Worm (Caenorhabditis elegans): ENCODE measurements around the gene ugt-36.

Gene ugt-36

ce11 chrV:7129460-7129859 lies 37.3 kb upstream of the ugt-36 start, which contains the start of gene T01C4.8:
T01C4.8 (minus strand) TSS chrV:7129560.
- no peak for TF ChIP-seq ctbp-1 (GFP tag; IDR thresholded peaks at IDR 0.05)
- no peak for TF ChIP-seq cey-2 (tag; optimal IDR thresholded peaks at IDR 0.05; ENCODE audit: borderline replicate concordance, insufficient read depth)
- no peak for TF ChIP-seq spr-1 (tag; optimal IDR thresholded peaks at IDR 0.05)
- TF ChIP-seq nhr-77 (tag; optimal IDR thresholded peaks at IDR 0.05): no peak
- no peak for TF ChIP-seq lir-3 (tag; optimal IDR thresholded peaks at IDR 0.05)

ce11 chrV:7130974-7131373 lies 35.8 kb upstream of the ugt-36 start, which contains the start of gene srx-36:
srx-36 (minus strand) TSS chrV:7131074.
- TF ChIP-seq daf-12 (tag; optimal IDR thresholded peaks at IDR 0.05) (no peak), lin-13 (GFP tag; optimal IDR thresholded peaks at IDR 0.05) (no peak), duxl-1 (tag; optimal IDR thresholded peaks at IDR 0.05; ENCODE audit: poor library complexity) (no peak), lin-1 (GFP tag; IDR thresholded peaks at IDR 0.05) (no peak), dve-1 (tag; optimal IDR thresholded peaks at IDR 0.05; ENCODE audit: insufficient read depth) (no peak), zfp-2 (tag; optimal IDR thresholded peaks at IDR 0.05) (no peak), zip-2 (tag; optimal IDR thresholded peaks at IDR 0.05) (no peak), aha-1 (tag) (no peak), nhr-11 (tag; optimal IDR thresholded peaks at IDR 0.05) (no peak), mdt-29 (GFP tag; IDR thresholded peaks at IDR 0.05) (no peak), tra-1 (GFP tag; IDR thresholded peaks at IDR 0.05) (no peak), tag-97 (GFP tag; IDR thresholded peaks at IDR 0.05) (no peak), F26F4.8 (GFP tag; conservative IDR thresholded peaks at IDR 0.05) (no peak), ztf-7 (tag; optimal IDR thresholded peaks at IDR 0.05) (no peak), nhr-28 (tag; optimal IDR thresholded peaks at IDR 0.05) (no peak), mxl-2 (GFP tag; conservative IDR thresholded peaks at IDR 0.05) (no peak), nhr-76 (tag; optimal IDR thresholded peaks at IDR 0.05) (no peak), lir-3 (tag; optimal IDR thresholded peaks at IDR 0.05) (no peak), daf-8 (GFP tag; IDR thresholded peaks at IDR 0.05) (no peak), ctbp-1 (GFP tag; IDR thresholded peaks at IDR 0.05) (no peak)

ce11 chrV:7132248-7132647 lies 34.6 kb upstream of the ugt-36 start, which contains the start of gene sre-10:
sre-10 (plus strand) TSS chrV:7132548.
- TF ChIP-seq mdt-29 (GFP tag; IDR thresholded peaks at IDR 0.05) (no peak), gei-8 (GFP tag; optimal IDR thresholded peaks at IDR 0.05) (no peak), nhr-6 (tag; optimal IDR thresholded peaks at IDR 0.05) (no peak), ceh-62 (tag; optimal IDR thresholded peaks at IDR 0.05) (no peak), lin-29 (GFP tag; IDR thresholded peaks at IDR 0.05) (no peak), ztf-11 (tag; optimal IDR thresholded peaks at IDR 0.05) (no peak), nhr-76 (tag; optimal IDR thresholded peaks at IDR 0.05) (no peak), lir-3 (tag; optimal IDR thresholded peaks at IDR 0.05) (no peak), Y48G9A.11 (GFP tag; IDR thresholded peaks at IDR 0.05) (no peak), F44E2.7 (GFP tag; IDR thresholded peaks at IDR 0.05) (no peak)

ce11 chrV:7133963-7134362 lies 32.8 kb upstream of the ugt-36 start, which contains the start of gene F10D2.16:
F10D2.16 (plus strand) TSS chrV:7134263.
- TF ChIP-seq ZK546.5 (tag; optimal IDR thresholded peaks at IDR 0.05) (no peak), ceh-44 (GFP tag; IDR thresholded peaks at IDR 0.05) (no peak), ztf-7 (tag; optimal IDR thresholded peaks at IDR 0.05) (no peak), ceh-62 (tag; optimal IDR thresholded peaks at IDR 0.05) (no peak)

ce11 chrV:7136859-7137258 lies 29.9 kb upstream of the ugt-36 start:
- no peak for TF ChIP-seq saeg-2 (GFP tag; IDR thresholded peaks at IDR 0.05)
- TF ChIP-seq unc-62 (GFP tag; optimal IDR thresholded peaks at IDR 0.05 in 1 of 2): peak in 1 of 2 experiments; percentile 94
- TF ChIP-seq unc-62 (tag; optimal IDR thresholded peaks at IDR 0.05): no peak
- no peak for TF ChIP-seq set-16 (GFP tag; IDR thresholded peaks at IDR 0.05)

Measured in whole organism, L4 larva.